Fruit fly (Drosophila melanogaster) whole organism, embryonic: ENCODE results near the gene SmydA-2.

Source experiments
- Ada2b ChIP-seq: fragments of 200-800 bp; sonication (Bioruptor generic); IDR thresholded peaks from 2 replicates; pipeline ENCODE4 v1.3.6; 2022; ENCODE audit warnings: missing biosample characterization, missing genetic modification characterization
- Aef1 ChIP-seq: fragments of 200-800 bp; sonication (Bioruptor generic); IDR thresholded peaks from 3 replicates; pipeline ENCODE4 v1.3.6; 2022; ENCODE audit warnings: missing biosample characterization, missing genetic modification characterization
- CG11247 ChIP-seq: fragments of 200-800 bp; sonication (Bioruptor generic); IDR thresholded peaks from 2 replicates; pipeline ENCODE4 v1.3.6; 2022; ENCODE audit warnings: missing biosample characterization, missing genetic modification characterization
- CG13287 ChIP-seq: fragments of 200-800 bp; sonication (Bioruptor generic); IDR thresholded peaks from 2 replicates; pipeline ENCODE4 v1.3.6; 2022; ENCODE audit warnings: missing biosample characterization, missing genetic modification characterization; ENCODE audit not compliant: partially characterized antibody
- CG13624 ChIP-seq: fragments of 200-800 bp; sonication (Bioruptor generic); optimal IDR thresholded peaks from 2 replicates; lab custom pipeline; 2016; ENCODE audit warnings: missing biosample characterization, missing genetic modification characterization
- CG13894 ChIP-seq: fragments of 200-800 bp; sonication (Bioruptor generic); optimal IDR thresholded peaks from 3 replicates; lab custom pipeline; 2018; ENCODE audit warnings: missing biosample characterization, mild to moderate bottlenecking, missing genetic modification characterization, moderate library complexity
- CG14441 ChIP-seq: fragments of 200-800 bp; sonication (Bioruptor generic); IDR thresholded peaks from 2 replicates; pipeline ENCODE4 v1.3.6; 2022; ENCODE audit warnings: missing biosample characterization, missing genetic modification characterization
- CG18476 ChIP-seq: fragments of 200-800 bp; sonication (Bioruptor generic); optimal IDR thresholded peaks from 2 replicates; lab custom pipeline; 2016; ENCODE audit warnings: missing biosample characterization, mild to moderate bottlenecking, missing genetic modification characterization
- CG18599 ChIP-seq: fragments of 200-800 bp; sonication (Bioruptor generic); optimal IDR thresholded peaks from 3 replicates; lab custom pipeline; 2017; ENCODE audit warnings: missing biosample characterization, missing genetic modification characterization, mild to moderate bottlenecking, moderate library complexity, missing genetic modification reagents
- CG18619 ChIP-seq: fragments of 200-800 bp; sonication (Bioruptor generic); optimal IDR thresholded peaks from 3 replicates; lab custom pipeline; 2017; ENCODE audit warnings: missing biosample characterization, mild to moderate bottlenecking, missing genetic modification characterization
- CG2129 ChIP-seq: fragments of 200-800 bp; sonication (Bioruptor generic); IDR thresholded peaks from 2 replicates; pipeline ENCODE4 v1.3.6; 2022; ENCODE audit warnings: missing biosample characterization, missing genetic modification characterization; ENCODE audit not compliant: partially characterized antibody
- CG4424 ChIP-seq: fragments of 200-800 bp; sonication (Bioruptor generic); optimal IDR thresholded peaks from 3 replicates; lab custom pipeline; 2016; ENCODE audit warnings: missing biosample characterization, missing genetic modification characterization
- CG6254 ChIP-seq: fragments of 200-800 bp; sonication (Bioruptor generic); optimal IDR thresholded peaks from 3 replicates; lab custom pipeline; 2017; ENCODE audit warnings: mild to moderate bottlenecking, missing biosample characterization, missing genetic modification reagents, missing genetic modification characterization
- CG6689 ChIP-seq: fragments of 200-800 bp; sonication (Bioruptor generic); IDR thresholded peaks from 2 replicates; pipeline ENCODE4 v1.3.6; 2022; ENCODE audit warnings: missing biosample characterization, missing genetic modification characterization
- CG8281 ChIP-seq: fragments of 200-800 bp; sonication (Bioruptor generic); optimal IDR thresholded peaks from 2 replicates; lab custom pipeline; 2018; ENCODE audit warnings: missing biosample characterization, mild to moderate bottlenecking, missing genetic modification characterization, moderate library complexity
- CG8924 ChIP-seq: fragments of 200-800 bp; optimal IDR thresholded peaks from 3 replicates; lab custom pipeline; 2019; ENCODE audit warnings: missing biosample characterization, mild to moderate bottlenecking, missing genetic modification characterization, moderate library complexity
- CG9609 ChIP-seq: fragments of 200-800 bp; sonication (Bioruptor generic); optimal IDR thresholded peaks from 3 replicates; lab custom pipeline; 2016; ENCODE audit warnings: missing biosample characterization, missing genetic modification characterization
- Chrac-16 ChIP-seq: fragments of 200-800 bp; sonication (Bioruptor generic); optimal IDR thresholded peaks from 3 replicates; lab custom pipeline; 2016; ENCODE audit warnings: missing biosample characterization, missing genetic modification characterization
- Dek ChIP-seq: fragments of 200-800 bp; sonication (Bioruptor generic); optimal IDR thresholded peaks from 3 replicates; lab custom pipeline; 2019; ENCODE audit warnings: missing biosample characterization, mild to moderate bottlenecking, missing genetic modification characterization, moderate library complexity
- Dfd ChIP-seq, 2 experiments: fragments of >200 bp; optimal IDR thresholded peaks; 2 replicates each; lab custom pipeline; 2017; ENCODE audit warnings: missing biosample characterization in 2 of 2, missing genetic modification characterization in 2 of 2
- Dp ChIP-seq: fragments of 200-800 bp; sonication (Bioruptor generic); optimal IDR thresholded peaks from 2 replicates; lab custom pipeline; 2018; ENCODE audit warnings: missing biosample characterization, mild to moderate bottlenecking, missing genetic modification characterization, moderate library complexity
- Fer2 ChIP-seq: fragments of 200-800 bp; sonication (Bioruptor generic); optimal IDR thresholded peaks from 2 replicates; lab custom pipeline; 2018; ENCODE audit warnings: missing biosample characterization, mild to moderate bottlenecking, missing genetic modification characterization, moderate library complexity
- Jarid2 ChIP-seq: fragments of 200-800 bp; sonication (Bioruptor generic); optimal IDR thresholded peaks from 3 replicates; lab custom pipeline; 2017; ENCODE audit warnings: mild to moderate bottlenecking, missing biosample characterization, missing genetic modification reagents, missing genetic modification characterization
- MESR4 ChIP-seq: fragments of 200-800 bp; sonication (Bioruptor generic); optimal IDR thresholded peaks from 2 replicates; lab custom pipeline; 2018; ENCODE audit warnings: missing biosample characterization, mild to moderate bottlenecking, missing genetic modification characterization, moderate library complexity
- NC2α ChIP-seq: fragments of 200-800 bp; sonication (Bioruptor generic); optimal IDR thresholded peaks from 2 replicates; lab custom pipeline; 2016; ENCODE audit warnings: missing biosample characterization, missing genetic modification characterization
- Sox102F ChIP-seq: fragments of 200-800 bp; sonication (Bioruptor generic); optimal IDR thresholded peaks from 2 replicates; lab custom pipeline; 2018; ENCODE audit warnings: missing biosample characterization, mild to moderate bottlenecking, missing genetic modification characterization, moderate library complexity
- Sry-β ChIP-seq: fragments of 200-800 bp; sonication (Bioruptor generic); optimal IDR thresholded peaks from 2 replicates; lab custom pipeline; 2018; ENCODE audit warnings: missing biosample characterization, mild to moderate bottlenecking, missing genetic modification characterization, moderate library complexity
- Taf1 ChIP-seq: fragments of 200-800 bp; sonication (Bioruptor generic); IDR thresholded peaks from 2 replicates; pipeline ENCODE4 v1.3.6; 2022; ENCODE audit warnings: missing biosample characterization, missing genetic modification characterization
- Xbp1 ChIP-seq: fragments of 200-800 bp; sonication (Bioruptor generic); optimal IDR thresholded peaks from 3 replicates; lab custom pipeline; 2016; ENCODE audit warnings: missing biosample characterization, mild to moderate bottlenecking, missing genetic modification characterization
- bcd ChIP-seq: fragments of 200-800 bp; sonication (Bioruptor generic); optimal IDR thresholded peaks from 2 replicates; lab custom pipeline; 2017; ENCODE audit warnings: missing biosample characterization, mild to moderate bottlenecking, missing genetic modification characterization
- caup ChIP-seq: fragments of 200-800 bp; sonication (Bioruptor generic); optimal IDR thresholded peaks from 3 replicates; lab custom pipeline; 2017; ENCODE audit warnings: missing biosample characterization, mild to moderate bottlenecking, missing genetic modification characterization, moderate library complexity; ENCODE audit not compliant: severe bottlenecking
- dmrt99B ChIP-seq: fragments of 200-800 bp; sonication (Bioruptor generic); optimal IDR thresholded peaks from 2 replicates; lab custom pipeline; 2018; ENCODE audit warnings: missing biosample characterization, mild to moderate bottlenecking, missing genetic modification characterization, moderate library complexity
- emc ChIP-seq: fragments of 200-800 bp; sonication (Bioruptor generic); optimal IDR thresholded peaks from 2 replicates; lab custom pipeline; 2016; ENCODE audit warnings: missing biosample characterization, missing genetic modification characterization
- ftz-f1 ChIP-seq: fragments of 200-800 bp; sonication (Bioruptor generic); optimal IDR thresholded peaks from 2 replicates; lab custom pipeline; 2016; ENCODE audit warnings: missing biosample characterization, missing genetic modification characterization
- gt ChIP-seq: fragments of 200-800 bp; sonication (Bioruptor generic); IDR thresholded peaks from 2 replicates; pipeline ENCODE4 v1.3.6; 2022; ENCODE audit warnings: missing biosample characterization, missing genetic modification characterization
- inv ChIP-seq: fragments of 200-800 bp; sonication (Bioruptor generic); IDR thresholded peaks from 2 replicates; pipeline ENCODE4 v1.3.6; 2022; ENCODE audit warnings: missing biosample characterization, missing genetic modification characterization; ENCODE audit not compliant: partially characterized antibody
- lilli ChIP-seq: fragments of 200-800 bp; sonication (Bioruptor generic); optimal IDR thresholded peaks from 3 replicates; lab custom pipeline; 2016; ENCODE audit warnings: missing biosample characterization, missing genetic modification characterization
- oc ChIP-seq: fragments of 200-800 bp; sonication (Bioruptor generic); optimal IDR thresholded peaks from 2 replicates; lab custom pipeline; 2018; ENCODE audit warnings: missing biosample characterization, mild to moderate bottlenecking, missing genetic modification characterization, moderate library complexity
- odd ChIP-seq: fragments of 200-800 bp; sonication (Bioruptor generic); optimal IDR thresholded peaks from 2 replicates; lab custom pipeline; 2017; ENCODE audit warnings: missing biosample characterization, mild to moderate bottlenecking, missing genetic modification characterization
- rib ChIP-seq: fragments of 200-800 bp; sonication (Bioruptor generic); IDR thresholded peaks from 2 replicates; pipeline ENCODE4 v1.3.6; 2022; ENCODE audit warnings: missing biosample characterization, missing genetic modification characterization
- ro ChIP-seq: fragments of 200-800 bp; sonication (Bioruptor generic); IDR thresholded peaks from 2 replicates; pipeline ENCODE4 v1.3.6; 2022; ENCODE audit warnings: missing biosample characterization, missing genetic modification characterization
- run ChIP-seq: fragments of 200-800 bp; sonication (Bioruptor generic); optimal IDR thresholded peaks from 3 replicates; lab custom pipeline; 2018; ENCODE audit warnings: missing biosample characterization, mild to moderate bottlenecking, missing genetic modification characterization
- salm ChIP-seq: fragments of 200-800 bp; sonication (Bioruptor generic); optimal IDR thresholded peaks from 2 replicates; lab custom pipeline; 2018; ENCODE audit warnings: missing biosample characterization, mild to moderate bottlenecking, missing genetic modification characterization
- sim ChIP-seq: fragments of 200-800 bp; sonication (Bioruptor generic); IDR thresholded peaks from 2 replicates; pipeline ENCODE4 v1.3.6; 2022; ENCODE audit warnings: missing biosample characterization, missing genetic modification characterization
- slou ChIP-seq: fragments of 200-800 bp; sonication (Bioruptor generic); optimal IDR thresholded peaks from 3 replicates; lab custom pipeline; 2016; ENCODE audit warnings: missing biosample characterization, missing genetic modification characterization
- slp2 ChIP-seq: fragments of 200-800 bp; sonication (Bioruptor generic); optimal IDR thresholded peaks from 2 replicates; lab custom pipeline; 2016; ENCODE audit warnings: missing biosample characterization, missing genetic modification characterization
- tio ChIP-seq: fragments of 200-800 bp; sonication (Bioruptor generic); optimal IDR thresholded peaks from 2 replicates; lab custom pipeline; 2017; ENCODE audit warnings: missing biosample characterization, missing genetic modification characterization, inconsistent platforms
- tup ChIP-seq: fragments of 200-800 bp; sonication (Bioruptor generic); optimal IDR thresholded peaks from 2 replicates; lab custom pipeline; 2016; ENCODE audit warnings: missing biosample characterization, mild to moderate bottlenecking, missing genetic modification characterization, moderate library complexity
- twi ChIP-seq: fragments of 200-800 bp; optimal IDR thresholded peaks from 2 replicates; lab custom pipeline; 2019; ENCODE audit warnings: missing biosample characterization, mild to moderate bottlenecking, missing genetic modification characterization, moderate library complexity
- vvl ChIP-seq: fragments of 200-800 bp; sonication (Bioruptor generic); IDR thresholded peaks from 2 replicates; pipeline ENCODE4 v1.3.6; 2022; ENCODE audit warnings: missing biosample characterization, missing genetic modification characterization

Gene SmydA-2

DNA sequence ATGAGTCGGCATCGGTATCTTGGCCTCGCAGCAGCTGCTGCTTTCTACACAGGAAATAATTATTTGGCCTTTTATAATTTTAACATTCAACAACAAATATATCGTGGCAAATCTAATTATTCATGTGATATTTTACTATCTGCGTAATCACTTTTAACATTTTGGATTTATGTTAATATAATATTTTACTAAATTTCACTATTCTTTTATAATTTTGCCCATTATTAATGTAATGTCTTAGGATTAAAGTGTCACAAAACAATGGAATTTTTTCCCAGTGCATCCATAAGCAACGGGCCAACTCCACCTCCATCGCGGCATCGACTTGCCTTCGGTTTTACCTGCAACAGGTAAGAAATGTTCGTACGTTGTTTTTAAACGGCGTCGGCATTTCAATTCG, 39.4 kb upstream of the SmydA-2 start (continued):
- TF ChIP-seq run (tag; lab: Kevin White, UChicago) = peak; percentile 79
- peak; percentile 31 for TF ChIP-seq Ada2b (GFP tag; lab: Robert Waterston, UW)
- TF ChIP-seq rib (GFP tag; lab: Robert Waterston, UW) = no peak
- peak; percentile 91 for TF ChIP-seq dmrt99B (tag; lab: Kevin White, UChicago)
- no peak; the same call in 1 of the 2 replicates for TF ChIP-seq gt (GFP tag; lab: Robert Waterston, UW)
- no peak for TF ChIP-seq NC2α (GFP tag; lab: Kevin White, UChicago)
- peak; percentile 73 for TF ChIP-seq oc (tag; lab: Kevin White, UChicago)
- peak; percentile 66; the same call in 1 of the 2 replicates for TF ChIP-seq sim (GFP tag; lab: Robert Waterston, UW)
- no peak; the same call in 2 of the 3 replicates for TF ChIP-seq Aef1 (GFP tag; lab: Robert Waterston, UW)
- peak; percentile 77 for TF ChIP-seq salm (tag; lab: Kevin White, UChicago)
- peak; percentile 1 for TF ChIP-seq MESR4 (GFP tag; lab: Kevin White, UChicago)
- TF ChIP-seq CG2129 (GFP tag; lab: Robert Waterston, UW) = no peak
- TF ChIP-seq emc (GFP tag; lab: Kevin White, UChicago) = no peak
- TF ChIP-seq CG9609 (GFP tag; lab: Kevin White, UChicago) = no peak
- TF ChIP-seq Dek (tag; lab: Kevin White, UChicago) = peak; percentile 51
- peak; percentile 69 for TF ChIP-seq Chrac-16 (GFP tag; lab: Kevin White, UChicago)
- peak; percentile 63 for TF ChIP-seq CG8281 (tag; lab: Kevin White, UChicago)
- TF ChIP-seq CG13624 (GFP tag; lab: Kevin White, UChicago) = no peak
- peak; percentile 86 for TF ChIP-seq vvl (GFP tag; lab: Robert Waterston, UW)
- TF ChIP-seq lilli = peak; percentile 57
- TF ChIP-seq ftz-f1 = no peak
- peak; percentile 78 for TF ChIP-seq Xbp1
- TF ChIP-seq Dfd (GFP tag; optimal IDR thresholded peaks at IDR 0.05; lab: Kevin White, UChicago) = no peak
- TF ChIP-seq Sry-β = peak; percentile 45
- TF ChIP-seq CG18476 (GFP tag; lab: Kevin White, UChicago) = peak; percentile 69
- TF ChIP-seq ro (GFP tag; lab: Robert Waterston, UW) = peak; percentile 42; the same call in 1 of the 2 replicates
- peak; percentile 85 for TF ChIP-seq CG6254 (GFP tag; lab: Kevin White, UChicago)
- TF ChIP-seq tio = peak; percentile 82
- TF ChIP-seq caup (GFP tag; lab: Kevin White, UChicago) = peak; percentile 60
- TF ChIP-seq slp2 (GFP tag; lab: Kevin White, UChicago) = peak; percentile 8
- TF ChIP-seq CG14441 (GFP tag; lab: Robert Waterston, UW) = peak; percentile 56; the same call in 1 of the 2 replicates
- TF ChIP-seq CG11247 (GFP tag; lab: Robert Waterston, UW) = no peak
- TF ChIP-seq Sox102F (GFP tag; lab: Kevin White, UChicago) = peak; percentile 91
- TF ChIP-seq CG13894 (tag; lab: Kevin White, UChicago) = no peak
- no peak for TF ChIP-seq slou (GFP tag; lab: Kevin White, UChicago)
- peak; percentile 77 for TF ChIP-seq odd (GFP tag; lab: Kevin White, UChicago)
- TF ChIP-seq tup = peak; percentile 19
- TF ChIP-seq inv (GFP tag; lab: Robert Waterston, UW) = no peak
- peak; percentile 84 for TF ChIP-seq CG6689 (GFP tag; lab: Robert Waterston, UW)
- TF ChIP-seq Dp (GFP tag; lab: Kevin White, UChicago) = no peak
- peak; percentile 77 for TF ChIP-seq CG18599 (GFP tag; lab: Kevin White, UChicago)
- no peak for TF ChIP-seq CG13287 (GFP tag; lab: Robert Waterston, UW)
- peak; percentile 62 for TF ChIP-seq Jarid2 (GFP tag; lab: Kevin White, UChicago)
- TF ChIP-seq CG8924 = peak; percentile 94
- peak; percentile 84 for TF ChIP-seq CG4424 (GFP tag; lab: Kevin White, UChicago)
- peak; percentile 60 for TF ChIP-seq CG18619 (GFP tag; lab: Kevin White, UChicago)
- peak; percentile 81 for TF ChIP-seq twi (tag; lab: Kevin White, UChicago)
- TF ChIP-seq Fer2 (tag; lab: Kevin White, UChicago) = peak; percentile 27
- TF ChIP-seq bcd (GFP tag; lab: Kevin White, UChicago) = peak; percentile 81
- no peak for TF ChIP-seq Taf1
